Fruit fly (Drosophila melanogaster) whole organism: ENCODE results near the gene CG6465.

Experiments used
- CG8478 ChIP-seq: fragments of >200 bp; optimal IDR thresholded peaks from 2 replicates; lab custom pipeline; 2018; ENCODE audit warnings: inconsistent platforms
- Dll ChIP-seq: fragments of >200 bp; optimal IDR thresholded peaks from 2 replicates; lab custom pipeline; 2017
- EcR ChIP-seq, 2 experiments: fragments of >200 bp; optimal IDR thresholded peaks; 2 replicates each; lab custom pipeline; 2017; ENCODE audit warnings: missing biosample characterization in 2 of 2, missing genetic modification characterization in 2 of 2, missing genetic modification reagents in 2 of 2
- pan ChIP-seq: fragments of >200 bp; optimal IDR thresholded peaks from 2 replicates; lab custom pipeline; 2017
- psq ChIP-seq: fragments of >200 bp; optimal IDR thresholded peaks from 2 replicates; lab custom pipeline; 2017
- usp ChIP-seq: fragments of >200 bp; optimal IDR thresholded peaks from 2 replicates; lab custom pipeline; 2017; ENCODE audit warnings: missing biosample characterization, missing genetic modification characterization, mixed read lengths

Gene CG6465

dm6 chr3R:10696371-10696777, 19.3 kb upstream of the CG6465 start, which contains the start of the genes pug, CG14683 and CG46459:
Gene pug, plus strand, starts transcription at chr3R:10696534.
Gene CG14683, plus strand, starts transcription at chr3R:10696647.
Gene CG46459, plus strand, starts transcription at chr3R:10696647.
- TF ChIP-seq psq = no peak
- TF ChIP-seq pan (lab: Kevin White, UChicago) = no peak
- TF ChIP-seq CG8478 (lab: Kevin White, UChicago) = no peak
- TF ChIP-seq Dll = no peak
- no peak for TF ChIP-seq EcR (GFP tag; optimal IDR thresholded peaks at IDR 0.05; lab: Kevin White, UChicago)
- no peak for TF ChIP-seq usp

dm6 chr3R:10688835-10689234, 11.8 kb upstream of the CG6465 start:
- TF ChIP-seq EcR (GFP tag; optimal IDR thresholded peaks at IDR 0.05; lab: Kevin White, UChicago) = no peak

dm6 chr3R:10688160-10688559, 11.1 kb upstream of the CG6465 start:
- TF ChIP-seq pan (lab: Kevin White, UChicago) (no peak), Dll (no peak)

dm6 chr3R:10687312-10687711, 10.3 kb upstream of the CG6465 start:
- TF ChIP-seq EcR (GFP tag; optimal IDR thresholded peaks at IDR 0.05; lab: Kevin White, UChicago) = no peak
- no peak for TF ChIP-seq psq
- TF ChIP-seq Dll = no peak
- no peak for TF ChIP-seq usp
- TF ChIP-seq CG8478 (lab: Kevin White, UChicago) = no peak

dm6 chr3R:10686307-10687094, 9.4 kb upstream of the CG6465 start, which contains the start of gene Skel:
Gene Skel, plus strand, starts transcription at chr3R:10686943.
- TF ChIP-seq usp = no peak
- no peak for TF ChIP-seq CG8478 (lab: Kevin White, UChicago)
- TF ChIP-seq psq = no peak
- TF ChIP-seq pan (lab: Kevin White, UChicago) = no peak
- TF ChIP-seq Dll = no peak
- TF ChIP-seq EcR (GFP tag; optimal IDR thresholded peaks at IDR 0.05; lab: Kevin White, UChicago) = no peak

- TF ChIP-seq usp = no peak
- TF ChIP-seq EcR (GFP tag; optimal IDR thresholded peaks at IDR 0.05; lab: Kevin White, UChicago) = no peak
- TF ChIP-seq pan (lab: Kevin White, UChicago) = no peak
- no peak for TF ChIP-seq Dll
- no peak for TF ChIP-seq CG8478 (lab: Kevin White, UChicago)
- no peak for TF ChIP-seq psq
Observed at dm6 chr3R:10684284-10684683, 7.2 kb upstream of the CG6465 start.

- TF ChIP-seq CG8478 (lab: Kevin White, UChicago) = no peak
- no peak for TF ChIP-seq Dll
- TF ChIP-seq pan (lab: Kevin White, UChicago) = no peak
- no peak for TF ChIP-seq usp
- TF ChIP-seq EcR (GFP tag; optimal IDR thresholded peaks at IDR 0.05; lab: Kevin White, UChicago) = no peak
- no peak for TF ChIP-seq psq
Observed at dm6 chr3R:10683226-10683625, 6.2 kb upstream of the CG6465 start.

- no peak for TF ChIP-seq EcR (GFP tag; optimal IDR thresholded peaks at IDR 0.05; lab: Kevin White, UChicago)
- TF ChIP-seq psq = no peak
- no peak for TF ChIP-seq pan (lab: Kevin White, UChicago)
- TF ChIP-seq usp = no peak
- TF ChIP-seq Dll = no peak
- no peak for TF ChIP-seq CG8478 (lab: Kevin White, UChicago)
Observed at dm6 chr3R:10681682-10681962, 4.6 kb upstream of the CG6465 start.

- TF ChIP-seq EcR (GFP tag; optimal IDR thresholded peaks at IDR 0.05; lab: Kevin White, UChicago) = no peak
- no peak for TF ChIP-seq CG8478 (lab: Kevin White, UChicago)
- TF ChIP-seq psq = no peak
- TF ChIP-seq Dll = no peak
- no peak for TF ChIP-seq pan (lab: Kevin White, UChicago)
- no peak for TF ChIP-seq usp
Observed at dm6 chr3R:10680825-10681681, 4.0 kb upstream of the CG6465 start, which contains the start of gene Phyhd1. Gene Phyhd1, minus strand, starts transcription at chr3R:10680925.

dm6 chr3R:10679911-10680310, 2.9 kb upstream of the CG6465 start:
- TF ChIP-seq usp = no peak
- TF ChIP-seq psq = no peak
- TF ChIP-seq Dll = no peak
- no peak for TF ChIP-seq pan (lab: Kevin White, UChicago)
- no peak for TF ChIP-seq CG8478 (lab: Kevin White, UChicago)
- no peak for TF ChIP-seq EcR (GFP tag; optimal IDR thresholded peaks at IDR 0.05; lab: Kevin White, UChicago)

- TF ChIP-seq psq (no peak), Dll (no peak), EcR (GFP tag; optimal IDR thresholded peaks at IDR 0.05; lab: Kevin White, UChicago) (no peak), pan (lab: Kevin White, UChicago) (no peak), CG8478 (lab: Kevin White, UChicago) (no peak), usp (no peak)
Observed at dm6 chr3R:10678935-10679565, 2.0 kb upstream of the CG6465 start.

dm6 chr3R:10675101-10675500, 1.9 kb downstream of the CG6465 start:
- TF ChIP-seq CG8478 (lab: Kevin White, UChicago) (no peak), pan (lab: Kevin White, UChicago) (no peak), psq (no peak), EcR (GFP tag; optimal IDR thresholded peaks at IDR 0.05; lab: Kevin White, UChicago) (no peak), Dll (no peak), usp (no peak)
